Fruit fly (Drosophila melanogaster) whole organism, embryonic: Measurements from ENCODE around the gene Adck5.

Experiments used
- Atf6 ChIP-seq: fragments of 200-800 bp; sonication (Bioruptor generic); IDR thresholded peaks from 2 replicates; pipeline ENCODE4 v1.3.6; 2022; ENCODE audit warnings: missing biosample characterization, missing genetic modification characterization
- BEAF-32 ChIP-seq: fragments of 200-800 bp; sonication (Bioruptor generic); optimal IDR thresholded peaks from 3 replicates; lab custom pipeline; 2017; ENCODE audit warnings: missing biosample characterization, missing genetic modification characterization, mild to moderate bottlenecking, moderate library complexity, missing genetic modification reagents
- CG10543 ChIP-seq: fragments of 200-800 bp; sonication (Bioruptor generic); optimal IDR thresholded peaks from 3 replicates; lab custom pipeline; 2017; ENCODE audit warnings: missing biosample characterization, mild to moderate bottlenecking, missing genetic modification characterization, moderate library complexity
- CG11398 ChIP-seq: fragments of 200-800 bp; sonication (Bioruptor generic); optimal IDR thresholded peaks from 2 replicates; lab custom pipeline; 2016; ENCODE audit warnings: missing biosample characterization, missing genetic modification characterization
- CG11696 ChIP-seq: fragments of 200-800 bp; sonication (Bioruptor generic); IDR thresholded peaks from 2 replicates; pipeline ENCODE4 v1.3.6; 2022; ENCODE audit warnings: missing biosample characterization, missing genetic modification characterization
- CG14014 ChIP-seq: fragments of 200-800 bp; sonication (Bioruptor generic); IDR thresholded peaks from 2 replicates; pipeline ENCODE4 v1.3.6; 2022; ENCODE audit warnings: missing biosample characterization, missing genetic modification characterization
- CG15601 ChIP-seq: fragments of 200-800 bp; sonication (Bioruptor generic); optimal IDR thresholded peaks from 3 replicates; lab custom pipeline; 2019; ENCODE audit warnings: missing biosample characterization, mild to moderate bottlenecking, missing genetic modification characterization, moderate library complexity
- CG16815 ChIP-seq: fragments of 200-800 bp; sonication (Bioruptor generic); optimal IDR thresholded peaks from 3 replicates; lab custom pipeline; 2017; ENCODE audit warnings: missing biosample characterization, mild to moderate bottlenecking, missing genetic modification characterization
- CG16863 ChIP-seq: fragments of 200-800 bp; sonication (Bioruptor generic); optimal IDR thresholded peaks from 3 replicates; lab custom pipeline; 2016; ENCODE audit warnings: missing biosample characterization, missing genetic modification characterization
- CG33557 ChIP-seq: fragments of 200-800 bp; sonication (Bioruptor generic); optimal IDR thresholded peaks from 2 replicates; lab custom pipeline; 2019; ENCODE audit warnings: missing biosample characterization, mild to moderate bottlenecking, missing genetic modification characterization, moderate library complexity
- CG4424 ChIP-seq: fragments of 200-800 bp; sonication (Bioruptor generic); optimal IDR thresholded peaks from 3 replicates; lab custom pipeline; 2016; ENCODE audit warnings: missing biosample characterization, missing genetic modification characterization
- CG4707 ChIP-seq: fragments of 200-800 bp; sonication (Bioruptor generic); optimal IDR thresholded peaks from 2 replicates; lab custom pipeline; 2018; ENCODE audit warnings: missing biosample characterization, mild to moderate bottlenecking, missing genetic modification characterization, moderate library complexity
- CG5953 ChIP-seq: fragments of 200-800 bp; sonication (Bioruptor generic); IDR thresholded peaks from 2 replicates; pipeline ENCODE4 v1.3.6; 2022; ENCODE audit warnings: missing biosample characterization, missing genetic modification characterization
- CG7839 ChIP-seq: fragments of 200-800 bp; sonication (Bioruptor generic); optimal IDR thresholded peaks from 3 replicates; lab custom pipeline; 2018; ENCODE audit warnings: missing biosample characterization, mild to moderate bottlenecking, missing genetic modification characterization, moderate library complexity
- CkIIα-i1 ChIP-seq: fragments of 200-800 bp; sonication (Bioruptor generic); IDR thresholded peaks from 2 replicates; pipeline ENCODE4 v1.3.6; 2022; ENCODE audit warnings: missing biosample characterization, missing genetic modification characterization
- D ChIP-seq, 2 experiments: fragments of 200-800 bp in 1 of 2; fragments of >200 bp in 1 of 2; sonication (Bioruptor generic) in 1 of 2; optimal IDR thresholded peaks; 2 replicates in 1 of 2; 3 replicates in 1 of 2; lab custom pipeline; 2017; ENCODE audit warnings: mild to moderate bottlenecking in 1 of 2, missing biosample characterization in 1 of 2, missing genetic modification characterization in 1 of 2, missing genetic modification reagents in 1 of 2
- D19B ChIP-seq: fragments of 200-800 bp; sonication (Bioruptor generic); optimal IDR thresholded peaks from 2 replicates; lab custom pipeline; 2017; ENCODE audit warnings: missing biosample characterization, mild to moderate bottlenecking, missing genetic modification characterization
- Deaf1 ChIP-seq: fragments of 200-800 bp; optimal IDR thresholded peaks from 3 replicates; lab custom pipeline; 2019; ENCODE audit warnings: missing biosample characterization, mild to moderate bottlenecking, missing genetic modification characterization, moderate library complexity
- Dfd ChIP-seq, 2 experiments: fragments of >200 bp; optimal IDR thresholded peaks; 2 replicates each; lab custom pipeline; 2017; ENCODE audit warnings: missing biosample characterization in 2 of 2, missing genetic modification characterization in 2 of 2
- Drgx ChIP-seq: fragments of 200-800 bp; sonication (Bioruptor generic); IDR thresholded peaks from 2 replicates; pipeline ENCODE4 v1.3.6; 2022; ENCODE audit warnings: missing biosample characterization, missing genetic modification characterization
- Fer1 ChIP-seq: fragments of 200-800 bp; sonication (Bioruptor generic); optimal IDR thresholded peaks from 2 replicates; lab custom pipeline; 2017; ENCODE audit warnings: missing biosample characterization, mild to moderate bottlenecking, missing genetic modification characterization
- Hmr ChIP-seq: fragments of 200-800 bp; sonication (Bioruptor generic); optimal IDR thresholded peaks from 3 replicates; lab custom pipeline; 2017; ENCODE audit warnings: mild to moderate bottlenecking, missing biosample characterization, missing genetic modification reagents, missing genetic modification characterization
- Kr ChIP-seq: fragments of 200-800 bp; sonication (Bioruptor generic); optimal IDR thresholded peaks from 2 replicates; lab custom pipeline; 2017; ENCODE audit warnings: missing biosample characterization, mild to moderate bottlenecking, missing genetic modification characterization
- MTF-1 ChIP-seq: fragments of 200-800 bp; sonication (Bioruptor generic); optimal IDR thresholded peaks from 2 replicates; lab custom pipeline; 2018; ENCODE audit warnings: missing biosample characterization, mild to moderate bottlenecking, missing genetic modification characterization, borderline replicate concordance
- TFAM ChIP-seq: fragments of 200-800 bp; sonication (Bioruptor generic); optimal IDR thresholded peaks from 2 replicates; lab custom pipeline; 2017; ENCODE audit warnings: missing biosample characterization, missing genetic modification characterization, inconsistent platforms
- YL-1 ChIP-seq: fragments of 200-800 bp; sonication (Bioruptor generic); optimal IDR thresholded peaks from 3 replicates; lab custom pipeline; 2017; ENCODE audit warnings: missing biosample characterization, mild to moderate bottlenecking, missing genetic modification characterization
- ase ChIP-seq: fragments of 200-800 bp; sonication (Bioruptor generic); IDR thresholded peaks from 3 replicates; pipeline ENCODE4 v1.3.6; 2022; ENCODE audit warnings: missing biosample characterization, missing genetic modification characterization
- caup ChIP-seq: fragments of 200-800 bp; sonication (Bioruptor generic); optimal IDR thresholded peaks from 3 replicates; lab custom pipeline; 2017; ENCODE audit warnings: missing biosample characterization, mild to moderate bottlenecking, missing genetic modification characterization, moderate library complexity; ENCODE audit not compliant: severe bottlenecking
- chm ChIP-seq: fragments of 200-800 bp; sonication (Bioruptor generic); IDR thresholded peaks from 2 replicates; pipeline ENCODE4 v1.3.6; 2022; ENCODE audit warnings: missing biosample characterization, missing genetic modification characterization
- ci ChIP-seq: fragments of 200-800 bp; sonication (Bioruptor generic); IDR thresholded peaks from 3 replicates; pipeline ENCODE4 v1.3.6; 2022; ENCODE audit warnings: missing biosample characterization, missing genetic modification characterization
- corto ChIP-seq: fragments of 200-800 bp; sonication (Bioruptor generic); optimal IDR thresholded peaks from 2 replicates; lab custom pipeline; 2016; ENCODE audit warnings: missing biosample characterization, mild to moderate bottlenecking, missing genetic modification characterization, moderate library complexity
- dpn ChIP-seq, 2 experiments: fragments of 200-800 bp; sonication (Bioruptor generic); optimal IDR thresholded peaks; 3 replicates each; lab custom pipeline; 2016; ENCODE audit warnings: missing biosample characterization in 2 of 2, missing genetic modification characterization in 2 of 2
- emc ChIP-seq: fragments of 200-800 bp; sonication (Bioruptor generic); optimal IDR thresholded peaks from 2 replicates; lab custom pipeline; 2016; ENCODE audit warnings: missing biosample characterization, missing genetic modification characterization
- fd3F ChIP-seq: fragments of 200-800 bp; sonication (Bioruptor generic); optimal IDR thresholded peaks from 2 replicates; lab custom pipeline; 2018; ENCODE audit warnings: missing biosample characterization, mild to moderate bottlenecking, missing genetic modification characterization, moderate library complexity
- fd64A ChIP-seq: fragments of 200-800 bp; sonication (Bioruptor generic); optimal IDR thresholded peaks from 3 replicates; lab custom pipeline; 2018; ENCODE audit warnings: missing biosample characterization, mild to moderate bottlenecking, missing genetic modification characterization
- gcm ChIP-seq: fragments of 200-800 bp; sonication (Bioruptor generic); optimal IDR thresholded peaks from 2 replicates; lab custom pipeline; 2019; ENCODE audit warnings: missing biosample characterization, mild to moderate bottlenecking, missing genetic modification characterization, moderate library complexity
- gt ChIP-seq: fragments of 200-800 bp; sonication (Bioruptor generic); IDR thresholded peaks from 2 replicates; pipeline ENCODE4 v1.3.6; 2022; ENCODE audit warnings: missing biosample characterization, missing genetic modification characterization
- lilli ChIP-seq: fragments of 200-800 bp; sonication (Bioruptor generic); optimal IDR thresholded peaks from 3 replicates; lab custom pipeline; 2016; ENCODE audit warnings: missing biosample characterization, missing genetic modification characterization
- lola ChIP-seq, 3 experiments: fragments of >200 bp in 2 of 3; fragments of 200-800 bp in 1 of 3; sonication (Bioruptor generic) in 1 of 3; optimal IDR thresholded peaks; 2 replicates each; lab custom pipeline; 2017 to 2019; ENCODE audit warnings: missing biosample characterization in 3 of 3, missing genetic modification characterization in 3 of 3, mild to moderate bottlenecking in 1 of 3, moderate library complexity in 1 of 3
- nom ChIP-seq: fragments of 200-800 bp; sonication (Bioruptor generic); optimal IDR thresholded peaks from 2 replicates; lab custom pipeline; 2017; ENCODE audit warnings: missing biosample characterization, missing genetic modification characterization, mild to moderate bottlenecking, moderate library complexity, missing genetic modification reagents
- oc ChIP-seq: fragments of 200-800 bp; sonication (Bioruptor generic); optimal IDR thresholded peaks from 2 replicates; lab custom pipeline; 2018; ENCODE audit warnings: missing biosample characterization, mild to moderate bottlenecking, missing genetic modification characterization, moderate library complexity
- pzg ChIP-seq: fragments of 200-800 bp; sonication (Bioruptor generic); optimal IDR thresholded peaks from 3 replicates; lab custom pipeline; 2018; ENCODE audit warnings: missing biosample characterization, mild to moderate bottlenecking, missing genetic modification characterization, moderate library complexity
- scrt ChIP-seq: fragments of 200-800 bp; sonication (Bioruptor generic); optimal IDR thresholded peaks from 2 replicates; lab custom pipeline; 2018; ENCODE audit warnings: missing biosample characterization, mild to moderate bottlenecking, missing genetic modification characterization, moderate library complexity
- shn ChIP-seq: fragments of 200-800 bp; sonication (Bioruptor generic); optimal IDR thresholded peaks from 3 replicates; lab custom pipeline; 2016; ENCODE audit warnings: missing biosample characterization, missing genetic modification characterization
- sim ChIP-seq: fragments of 200-800 bp; sonication (Bioruptor generic); IDR thresholded peaks from 2 replicates; pipeline ENCODE4 v1.3.6; 2022; ENCODE audit warnings: missing biosample characterization, missing genetic modification characterization
- slbo ChIP-seq: fragments of 200-800 bp; sonication (Bioruptor generic); IDR thresholded peaks from 2 replicates; pipeline ENCODE4 v1.3.6; 2022; ENCODE audit warnings: missing biosample characterization, missing genetic modification characterization
- slou ChIP-seq: fragments of 200-800 bp; sonication (Bioruptor generic); optimal IDR thresholded peaks from 3 replicates; lab custom pipeline; 2016; ENCODE audit warnings: missing biosample characterization, missing genetic modification characterization
- sr ChIP-seq: fragments of 200-800 bp; sonication (Bioruptor generic); IDR thresholded peaks from 3 replicates; pipeline ENCODE4 v1.3.6; 2022; ENCODE audit warnings: missing biosample characterization, missing genetic modification characterization
- ttk ChIP-seq: fragments of 200-800 bp; sonication (Bioruptor generic); IDR thresholded peaks from 2 replicates; pipeline ENCODE4 v2.1.2; 2022; ENCODE audit warnings: missing biosample characterization, missing genetic modification characterization

Gene Adck5

dm6 chr3L:11119901-11120418, 49.7 kb upstream of the Adck5 start (continued):
- TF ChIP-seq Drgx (GFP tag; lab: Robert Waterston, UW) = no peak
- peak; percentile 40 for TF ChIP-seq slbo (GFP tag; lab: Robert Waterston, UW)
- no peak for TF ChIP-seq CG11398 (GFP tag; lab: Kevin White, UChicago)
- no peak for TF ChIP-seq CkIIα-i1 (GFP tag; lab: Robert Waterston, UW)
- no peak for TF ChIP-seq Kr (GFP tag; lab: Kevin White, UChicago)
- peak; percentile 94 for TF ChIP-seq CG10543
- TF ChIP-seq ci (GFP tag; lab: Robert Waterston, UW) = no peak; the same call in 2 of the 3 replicates
- TF ChIP-seq nom = no peak
- TF ChIP-seq caup = peak; percentile 70
- peak; percentile 14 for TF ChIP-seq YL-1 (GFP tag; lab: Kevin White, UChicago)
- no peak for TF ChIP-seq CG33557
- TF ChIP-seq CG15601 (tag; lab: Kevin White, UChicago) = peak; percentile 65
- TF ChIP-seq CG7839 (tag; lab: Kevin White, UChicago) = no peak
- TF ChIP-seq scrt = peak; percentile 41
- peak; percentile 59; the same call in 1 of the 2 replicates for TF ChIP-seq Atf6 (GFP tag; lab: Robert Waterston, UW)
- TF ChIP-seq CG11696 = no peak
- peak; percentile 27 for TF ChIP-seq D (optimal IDR thresholded peaks at IDR 0.05; lab: Kevin White, UChicago)
- TF ChIP-seq D (GFP tag; optimal IDR thresholded peaks at IDR 0.05; lab: Kevin White, UChicago) = no peak
- TF ChIP-seq shn = no peak
- TF ChIP-seq D19B (GFP tag; lab: Kevin White, UChicago) = no peak
- TF ChIP-seq emc (GFP tag; lab: Kevin White, UChicago) = no peak
- no peak for TF ChIP-seq CG14014 (GFP tag; lab: Robert Waterston, UW)
- peak in 1 of 3 experiments; percentile 62 for TF ChIP-seq lola (GFP tag; optimal IDR thresholded peaks at IDR 0.05; lab: Kevin White, UChicago)
- TF ChIP-seq ttk (GFP tag; lab: Robert Waterston, UW) = no peak
- 0 out of 2 replicates have a peak, but pooled peaks have one; percentile 11 for TF ChIP-seq chm
- TF ChIP-seq slou (GFP tag; lab: Kevin White, UChicago) = no peak
- peak; percentile 74 for TF ChIP-seq Hmr (GFP tag; lab: Kevin White, UChicago)
- TF ChIP-seq CG16815 (GFP tag; lab: Kevin White, UChicago) = no peak
- TF ChIP-seq corto (GFP tag; lab: Kevin White, UChicago) = peak; percentile 63
- TF ChIP-seq gcm (GFP tag; lab: Kevin White, UChicago) = peak; percentile 45
- TF ChIP-seq Deaf1 (tag; lab: Kevin White, UChicago) = peak; percentile 58
- TF ChIP-seq oc (tag; lab: Kevin White, UChicago) = peak; percentile 9
- no peak for TF ChIP-seq BEAF-32
- no peak for TF ChIP-seq Dfd (GFP tag; optimal IDR thresholded peaks at IDR 0.05; lab: Kevin White, UChicago)
- TF ChIP-seq sim = no peak
- no peak for TF ChIP-seq CG16863 (GFP tag; lab: Kevin White, UChicago)
- TF ChIP-seq TFAM (GFP tag; lab: Kevin White, UChicago) = no peak
- no peak for TF ChIP-seq CG5953 (GFP tag; lab: Robert Waterston, UW)
- TF ChIP-seq MTF-1 (GFP tag; lab: Kevin White, UChicago) = peak; percentile 46
- peak; percentile 5 for TF ChIP-seq lilli (GFP tag; lab: Kevin White, UChicago)
- peak; percentile 80 for TF ChIP-seq Fer1 (GFP tag; lab: Kevin White, UChicago)
- peak; percentile 81 for TF ChIP-seq fd64A (GFP tag; lab: Kevin White, UChicago)
- TF ChIP-seq pzg = peak; percentile 8
- no peak for TF ChIP-seq dpn (GFP tag; optimal IDR thresholded peaks at IDR 0.05; lab: Kevin White, UChicago)
- peak; percentile 3 for TF ChIP-seq CG4707 (GFP tag; lab: Kevin White, UChicago)
- TF ChIP-seq ase (GFP tag; lab: Robert Waterston, UW) = no peak
- TF ChIP-seq fd3F = no peak
- peak; percentile 37; the same call in 1 of the 3 replicates for TF ChIP-seq sr (GFP tag; lab: Robert Waterston, UW)
- no peak for TF ChIP-seq gt (GFP tag; lab: Robert Waterston, UW)
- no peak for TF ChIP-seq CG4424 (GFP tag; lab: Kevin White, UChicago)
